Fruit fly (Drosophila melanogaster) whole organism, embryonic: ENCODE data around the gene Dtg.

Source experiments
- B-H2 ChIP-seq: fragments of 200-800 bp; sonication (Bioruptor generic); optimal IDR thresholded peaks from 2 replicates; lab custom pipeline; 2018; ENCODE audit warnings: missing biosample characterization, mild to moderate bottlenecking, missing genetic modification characterization
- BEAF-32 ChIP-seq: fragments of 200-800 bp; sonication (Bioruptor generic); optimal IDR thresholded peaks from 3 replicates; lab custom pipeline; 2017; ENCODE audit warnings: missing biosample characterization, missing genetic modification characterization, mild to moderate bottlenecking, moderate library complexity, missing genetic modification reagents
- BtbVII ChIP-seq: fragments of 200-800 bp; sonication (Bioruptor generic); optimal IDR thresholded peaks from 3 replicates; lab custom pipeline; 2017; ENCODE audit warnings: missing biosample characterization, mild to moderate bottlenecking, missing genetic modification characterization
- CG11247 ChIP-seq: fragments of 200-800 bp; sonication (Bioruptor generic); IDR thresholded peaks from 2 replicates; pipeline ENCODE4 v1.3.6; 2022; ENCODE audit warnings: missing biosample characterization, missing genetic modification characterization
- CG12104 ChIP-seq: fragments of 200-800 bp; sonication (Bioruptor generic); optimal IDR thresholded peaks from 3 replicates; lab custom pipeline; 2016; ENCODE audit warnings: missing biosample characterization, missing genetic modification characterization
- CG13287 ChIP-seq: fragments of 200-800 bp; sonication (Bioruptor generic); IDR thresholded peaks from 2 replicates; pipeline ENCODE4 v1.3.6; 2022; ENCODE audit warnings: missing biosample characterization, missing genetic modification characterization; ENCODE audit not compliant: partially characterized antibody
- CG14050 ChIP-seq: fragments of 200-800 bp; sonication (Bioruptor generic); IDR thresholded peaks from 3 replicates; pipeline ENCODE4 v1.3.6; 2022; ENCODE audit warnings: missing biosample characterization, missing genetic modification characterization
- CG14860 ChIP-seq: fragments of 200-800 bp; sonication (Bioruptor generic); IDR thresholded peaks from 3 replicates; pipeline ENCODE4 v1.3.6; 2022; ENCODE audit warnings: missing biosample characterization, missing genetic modification characterization; ENCODE audit not compliant: partially characterized antibody
- CG15011 ChIP-seq: fragments of 200-800 bp; sonication (Bioruptor generic); optimal IDR thresholded peaks from 3 replicates; lab custom pipeline; 2018; ENCODE audit warnings: missing biosample characterization, mild to moderate bottlenecking, missing genetic modification characterization
- CG15514 ChIP-seq: fragments of 200-800 bp; sonication (Bioruptor generic); optimal IDR thresholded peaks from 3 replicates; lab custom pipeline; 2017; ENCODE audit warnings: missing biosample characterization, missing genetic modification characterization, mild to moderate bottlenecking, moderate library complexity, missing genetic modification reagents
- CG17359 ChIP-seq: fragments of 200-800 bp; sonication (Bioruptor generic); optimal IDR thresholded peaks from 3 replicates; lab custom pipeline; 2018; ENCODE audit warnings: missing biosample characterization, mild to moderate bottlenecking, missing genetic modification characterization, moderate library complexity
- CG17802 ChIP-seq: fragments of 200-800 bp; sonication (Bioruptor generic); optimal IDR thresholded peaks from 2 replicates; lab custom pipeline; 2018; ENCODE audit warnings: missing biosample characterization, mild to moderate bottlenecking, missing genetic modification characterization, moderate library complexity
- CG2889 ChIP-seq: fragments of 200-800 bp; sonication (Bioruptor generic); IDR thresholded peaks from 3 replicates; pipeline ENCODE4 v1.3.6; 2022; ENCODE audit warnings: missing biosample characterization, missing genetic modification characterization
- CG30431 ChIP-seq: fragments of 200-800 bp; sonication (Bioruptor generic); optimal IDR thresholded peaks from 2 replicates; lab custom pipeline; 2017; ENCODE audit warnings: missing biosample characterization, missing genetic modification characterization
- CG3726 ChIP-seq: fragments of 200-800 bp; sonication (Bioruptor generic); IDR thresholded peaks from 3 replicates; pipeline ENCODE4, ENCODE4 v1.3.6; 2022; ENCODE audit warnings: missing biosample characterization, missing genetic modification characterization
- CG3838 ChIP-seq: fragments of 200-800 bp; sonication (Bioruptor generic); optimal IDR thresholded peaks from 3 replicates; lab custom pipeline; 2016; ENCODE audit warnings: missing biosample characterization, missing genetic modification characterization
- CG6683 ChIP-seq: fragments of 200-800 bp; sonication (Bioruptor generic); optimal IDR thresholded peaks from 2 replicates; lab custom pipeline; 2017; ENCODE audit warnings: missing biosample characterization, mild to moderate bottlenecking, missing genetic modification characterization, missing genetic modification reagents
- CG9817 ChIP-seq: fragments of 200-800 bp; sonication (Bioruptor generic); optimal IDR thresholded peaks from 2 replicates; lab custom pipeline; 2018; ENCODE audit warnings: missing biosample characterization, mild to moderate bottlenecking, missing genetic modification characterization, moderate library complexity
- D ChIP-seq, 2 experiments: fragments of 200-800 bp in 1 of 2; fragments of >200 bp in 1 of 2; sonication (Bioruptor generic) in 1 of 2; optimal IDR thresholded peaks; 2 replicates in 1 of 2; 3 replicates in 1 of 2; lab custom pipeline; 2017; ENCODE audit warnings: mild to moderate bottlenecking in 1 of 2, missing biosample characterization in 1 of 2, missing genetic modification characterization in 1 of 2, missing genetic modification reagents in 1 of 2
- Dip3 ChIP-seq: fragments of 200-800 bp; sonication (Bioruptor generic); optimal IDR thresholded peaks from 3 replicates; lab custom pipeline; 2016; ENCODE audit warnings: missing biosample characterization, missing genetic modification characterization
- E2f1 ChIP-seq: fragments of 200-800 bp; sonication (Bioruptor generic); IDR thresholded peaks from 2 replicates; pipeline ENCODE4 v1.3.6; 2022; ENCODE audit warnings: missing biosample characterization, missing genetic modification characterization
- GATAe ChIP-seq: fragments of 200-800 bp; sonication (Bioruptor generic); conservative IDR thresholded peaks from 2 replicates; pipeline ENCODE4 v1.3.6; 2022; ENCODE audit warnings: missing biosample characterization, missing genetic modification characterization
- Hr51 ChIP-seq, 2 experiments: fragments of 200-800 bp; sonication (Bioruptor generic); optimal IDR thresholded peaks; 2 replicates in 1 of 2; 3 replicates in 1 of 2; lab custom pipeline; 2016 to 2018; ENCODE audit warnings: missing biosample characterization in 2 of 2, missing genetic modification characterization in 2 of 2, mild to moderate bottlenecking in 1 of 2, moderate library complexity in 1 of 2
- NFAT ChIP-seq: fragments of 200-800 bp; sonication (Bioruptor generic); IDR thresholded peaks from 2 replicates; pipeline ENCODE4 v1.3.6; 2022; ENCODE audit warnings: missing biosample characterization, missing genetic modification characterization
- Sry-β ChIP-seq: fragments of 200-800 bp; sonication (Bioruptor generic); optimal IDR thresholded peaks from 2 replicates; lab custom pipeline; 2018; ENCODE audit warnings: missing biosample characterization, mild to moderate bottlenecking, missing genetic modification characterization, moderate library complexity
- Stat92E ChIP-seq, 3 experiments: fragments of >200 bp in 2 of 3; fragments of 200-800 bp in 1 of 3; sonication (Bioruptor generic) in 1 of 3; optimal IDR thresholded peaks; 2 replicates each; lab custom pipeline; 2017 to 2019; ENCODE audit warnings: missing biosample characterization in 3 of 3, missing genetic modification characterization in 3 of 3, mild to moderate bottlenecking in 1 of 3, moderate library complexity in 1 of 3
- az2 ChIP-seq: fragments of 200-800 bp; sonication (Bioruptor generic); optimal IDR thresholded peaks from 3 replicates; lab custom pipeline; 2016; ENCODE audit warnings: missing biosample characterization, missing genetic modification characterization
- ci ChIP-seq: fragments of 200-800 bp; sonication (Bioruptor generic); IDR thresholded peaks from 3 replicates; pipeline ENCODE4 v1.3.6; 2022; ENCODE audit warnings: missing biosample characterization, missing genetic modification characterization
- dmrt99B ChIP-seq: fragments of 200-800 bp; sonication (Bioruptor generic); optimal IDR thresholded peaks from 2 replicates; lab custom pipeline; 2018; ENCODE audit warnings: missing biosample characterization, mild to moderate bottlenecking, missing genetic modification characterization, moderate library complexity
- gcm ChIP-seq: fragments of 200-800 bp; sonication (Bioruptor generic); optimal IDR thresholded peaks from 2 replicates; lab custom pipeline; 2019; ENCODE audit warnings: missing biosample characterization, mild to moderate bottlenecking, missing genetic modification characterization, moderate library complexity
- gro ChIP-seq: fragments of 200-800 bp; sonication (Bioruptor generic); optimal IDR thresholded peaks from 2 replicates; lab custom pipeline; 2016; ENCODE audit warnings: missing biosample characterization, missing genetic modification characterization
- gsb ChIP-seq: fragments of 200-800 bp; sonication (Bioruptor generic); IDR thresholded peaks from 2 replicates; pipeline ENCODE4 v1.3.6; 2022; ENCODE audit warnings: missing biosample characterization, missing genetic modification characterization
- kni ChIP-seq: fragments of 200-800 bp; sonication (Bioruptor generic); optimal IDR thresholded peaks from 3 replicates; lab custom pipeline; 2017; ENCODE audit warnings: mild to moderate bottlenecking, missing biosample characterization, missing genetic modification reagents, missing genetic modification characterization
- knrl ChIP-seq: fragments of 200-800 bp; sonication (Bioruptor generic); IDR thresholded peaks from 3 replicates; pipeline ENCODE4 v1.3.6; 2022; ENCODE audit warnings: missing biosample characterization, missing genetic modification characterization; ENCODE audit not compliant: partially characterized antibody
- lola ChIP-seq, 3 experiments: fragments of >200 bp in 2 of 3; fragments of 200-800 bp in 1 of 3; sonication (Bioruptor generic) in 1 of 3; optimal IDR thresholded peaks; 2 replicates each; lab custom pipeline; 2017 to 2019; ENCODE audit warnings: missing biosample characterization in 3 of 3, missing genetic modification characterization in 3 of 3, mild to moderate bottlenecking in 1 of 3, moderate library complexity in 1 of 3
- oc ChIP-seq: fragments of 200-800 bp; sonication (Bioruptor generic); optimal IDR thresholded peaks from 2 replicates; lab custom pipeline; 2018; ENCODE audit warnings: missing biosample characterization, mild to moderate bottlenecking, missing genetic modification characterization, moderate library complexity
- odd ChIP-seq: fragments of 200-800 bp; sonication (Bioruptor generic); optimal IDR thresholded peaks from 2 replicates; lab custom pipeline; 2017; ENCODE audit warnings: missing biosample characterization, mild to moderate bottlenecking, missing genetic modification characterization
- p53 ChIP-seq: fragments of 200-800 bp; sonication (Bioruptor generic); optimal IDR thresholded peaks from 2 replicates; lab custom pipeline; 2016; ENCODE audit warnings: missing biosample characterization, missing genetic modification characterization
- pum ChIP-seq: fragments of 200-800 bp; sonication (Bioruptor generic); optimal IDR thresholded peaks from 2 replicates; lab custom pipeline; 2016; ENCODE audit warnings: missing biosample characterization, missing genetic modification characterization
- pzg ChIP-seq: fragments of 200-800 bp; sonication (Bioruptor generic); optimal IDR thresholded peaks from 3 replicates; lab custom pipeline; 2018; ENCODE audit warnings: missing biosample characterization, mild to moderate bottlenecking, missing genetic modification characterization, moderate library complexity
- rib ChIP-seq: fragments of 200-800 bp; sonication (Bioruptor generic); IDR thresholded peaks from 2 replicates; pipeline ENCODE4 v1.3.6; 2022; ENCODE audit warnings: missing biosample characterization, missing genetic modification characterization
- sd ChIP-seq: fragments of 200-800 bp; sonication (Bioruptor generic); optimal IDR thresholded peaks from 3 replicates; lab custom pipeline; 2018; ENCODE audit warnings: missing biosample characterization, mild to moderate bottlenecking, missing genetic modification characterization, moderate library complexity
- sna ChIP-seq: fragments of 200-800 bp; sonication (Bioruptor generic); IDR thresholded peaks from 2 replicates; pipeline ENCODE4 v1.3.6; 2022; ENCODE audit warnings: missing biosample characterization, missing genetic modification characterization; ENCODE audit not compliant: partially characterized antibody
- ssp ChIP-seq: fragments of 200-800 bp; sonication (Bioruptor generic); IDR thresholded peaks from 2 replicates; pipeline ENCODE4 v1.3.6; 2022; ENCODE audit warnings: missing biosample characterization, missing genetic modification characterization
- toy ChIP-seq: fragments of 200-800 bp; sonication (Bioruptor generic); IDR thresholded peaks from 2 replicates; pipeline ENCODE4 v1.3.6; 2022; ENCODE audit warnings: missing biosample characterization, missing genetic modification characterization
- vvl ChIP-seq: fragments of 200-800 bp; sonication (Bioruptor generic); IDR thresholded peaks from 2 replicates; pipeline ENCODE4 v1.3.6; 2022; ENCODE audit warnings: missing biosample characterization, missing genetic modification characterization
- zf30C ChIP-seq: fragments of 200-800 bp; sonication (Bioruptor generic); optimal IDR thresholded peaks from 3 replicates; lab custom pipeline; 2018; ENCODE audit warnings: missing biosample characterization, mild to moderate bottlenecking, missing genetic modification characterization

Gene Dtg

DNA sequence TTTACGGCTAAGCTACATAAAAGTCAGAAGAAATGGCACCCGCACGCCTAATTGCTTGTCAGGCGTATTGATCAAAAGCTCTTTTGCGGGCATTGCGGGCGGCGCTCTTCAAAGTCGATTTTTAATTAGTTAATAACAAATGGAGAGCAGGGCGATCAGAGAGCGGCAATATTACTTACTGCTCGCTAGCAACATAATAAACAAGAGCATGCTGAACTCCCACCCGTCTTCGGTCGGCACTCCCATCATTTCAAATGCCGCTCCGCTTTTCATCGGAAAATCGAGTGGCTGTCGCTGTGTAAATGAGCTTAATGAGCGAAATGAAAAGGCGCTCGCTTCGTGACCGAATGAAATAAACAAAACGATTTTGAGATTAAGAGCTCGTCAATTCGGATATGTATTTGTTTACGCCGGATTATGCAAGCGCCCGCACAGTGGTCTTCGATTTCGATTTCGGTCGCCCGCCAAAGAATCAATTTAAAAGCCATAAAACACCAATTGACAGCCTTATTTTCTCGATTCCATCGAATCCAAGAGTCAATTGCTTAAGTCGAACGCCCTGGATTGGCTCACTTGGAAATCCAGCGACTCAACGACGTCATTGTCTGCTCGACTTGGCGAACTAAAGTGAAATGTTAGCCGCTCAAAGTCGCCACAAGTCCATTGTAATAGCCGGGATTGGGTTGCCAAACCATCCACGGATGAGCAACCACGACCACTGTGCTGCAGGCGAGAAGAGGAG lies 5.8 kb downstream of the Dtg start (continued):
- TF ChIP-seq CG9817 (peak; percentile 78), toy (GFP tag; lab: Robert Waterston, UW) (no peak), CG17802 (tag; lab: Kevin White, UChicago) (peak; percentile 13), CG6683 (GFP tag; lab: Kevin White, UChicago) (no peak), vvl (peak; percentile 77), gsb (GFP tag; lab: Robert Waterston, UW) (peak; percentile 70), knrl (no peak), sna (GFP tag; lab: Robert Waterston, UW) (0 out of 2 replicates have a peak, but pooled peaks have one; percentile 41), pum (peak; percentile 81), CG2889 (peak; percentile 62; the same call in 1 of the 3 replicates), pzg (GFP tag; lab: Kevin White, UChicago) (no peak), sd (tag; lab: Kevin White, UChicago) (no peak), Sry-β (GFP tag; lab: Kevin White, UChicago) (no peak), B-H2 (GFP tag; lab: Kevin White, UChicago) (no peak), kni (GFP tag; lab: Kevin White, UChicago) (peak; percentile 11), CG15011 (peak; percentile 74), GATAe (GFP tag; lab: Robert Waterston, UW) (peak; percentile 39), gcm (GFP tag; lab: Kevin White, UChicago) (peak; percentile 67), CG14860 (GFP tag; lab: Robert Waterston, UW) (0 out of 3 replicates have a peak, but pooled peaks have one; percentile 19), BtbVII (peak; percentile 62), rib (no peak), ci (GFP tag; lab: Robert Waterston, UW) (peak; percentile 80), NFAT (GFP tag; lab: Robert Waterston, UW) (peak; percentile 52; the same call in 1 of the 2 replicates), CG15514 (peak; percentile 18), az2 (GFP tag; lab: Kevin White, UChicago) (peak; percentile 75), E2f1 (GFP tag; lab: Robert Waterston, UW) (peak; percentile 74), odd (GFP tag; lab: Kevin White, UChicago) (peak; percentile 83), CG30431 (peak; percentile 74), CG12104 (peak; percentile 61), BEAF-32 (GFP tag; lab: Kevin White, UChicago) (no peak), zf30C (no peak), CG11247 (GFP tag; lab: Robert Waterston, UW) (peak; percentile 67), CG17359 (peak; percentile 83), oc (tag; lab: Kevin White, UChicago) (peak; percentile 76), Hr51 (GFP tag; optimal IDR thresholded peaks at IDR 0.05; lab: Kevin White, UChicago) (peak; percentile 40 to 94), CG3726 (0 out of 3 replicates have a peak, but pooled peaks have one; percentile 57), lola (GFP tag; optimal IDR thresholded peaks at IDR 0.05; lab: Kevin White, UChicago) (peak in 1 of 3 experiments; percentile 0), gro (GFP tag; lab: Kevin White, UChicago) (no peak), CG14050 (GFP tag; lab: Robert Waterston, UW) (peak; percentile 75), CG13287 (GFP tag; lab: Robert Waterston, UW) (peak; percentile 16; the same call in 1 of the 2 replicates), Stat92E (GFP tag; optimal IDR thresholded peaks at IDR 0.05; lab: Kevin White, UChicago) (no peak), Dip3 (peak; percentile 60), p53 (GFP tag; lab: Kevin White, UChicago) (peak; percentile 44), dmrt99B (peak; percentile 94), D (optimal IDR thresholded peaks at IDR 0.05; lab: Kevin White, UChicago) (no peak), D (GFP tag; optimal IDR thresholded peaks at IDR 0.05; lab: Kevin White, UChicago) (peak; percentile 84), ssp (GFP tag; lab: Robert Waterston, UW) (peak; percentile 69), CG3838 (GFP tag; lab: Kevin White, UChicago) (no peak)
